Fruit fly (Drosophila melanogaster): ENCODE measurements around the gene pps.

Gene pps

dm6 chr3R:12450713-12451259 lies 37.2 kb downstream of the pps start:
- TF ChIP-seq Rel (GFP tag; optimal IDR thresholded peaks at IDR 0.05) (no peak), Rel (tag; optimal IDR thresholded peaks at IDR 0.05) (peak; percentile 46), Abd-B (GFP tag; optimal IDR thresholded peaks at IDR 0.05) (no peak), Myc (optimal IDR thresholded peaks at IDR 0.05) (no peak), Hr83 (GFP tag; optimal IDR thresholded peaks at IDR 0.05; ENCODE audit: poor library complexity, severe bottlenecking) (no peak), pan (optimal IDR thresholded peaks at IDR 0.05) (no peak), CrebA (GFP tag; optimal IDR thresholded peaks at IDR 0.05; ENCODE audit: borderline replicate concordance) (no peak), sage (GFP tag; optimal IDR thresholded peaks at IDR 0.05) (no peak), HLH106 (tag; optimal IDR thresholded peaks at IDR 0.05) (no peak)

dm6 chr3R:12451376-12451775 lies 37.7 kb downstream of the pps start:
- TF ChIP-seq Mio (GFP tag; optimal IDR thresholded peaks at IDR 0.05) (no peak), brk (GFP tag; optimal IDR thresholded peaks at IDR 0.05) (no peak), jim (GFP tag; optimal IDR thresholded peaks at IDR 0.05) (no peak), psq (GFP tag; optimal IDR thresholded peaks at IDR 0.05) (no peak), HLH106 (tag; optimal IDR thresholded peaks at IDR 0.05) (no peak), CG9705 (GFP tag; optimal IDR thresholded peaks at IDR 0.05) (no peak), sv (GFP tag; optimal IDR thresholded peaks at IDR 0.05) (no peak), Rel (GFP tag; optimal IDR thresholded peaks at IDR 0.05) (no peak), Rel (tag; optimal IDR thresholded peaks at IDR 0.05) (no peak), CG32264 (GFP tag; optimal IDR thresholded peaks at IDR 0.05) (no peak), dsf (GFP tag; optimal IDR thresholded peaks at IDR 0.05; ENCODE audit: borderline replicate concordance) (no peak), OdsH (GFP tag; optimal IDR thresholded peaks at IDR 0.05) (no peak), GATAd (GFP tag; optimal IDR thresholded peaks at IDR 0.05) (no peak)

- TF ChIP-seq lola (GFP tag; optimal IDR thresholded peaks at IDR 0.05) (no peak), Abd-B (GFP tag; optimal IDR thresholded peaks at IDR 0.05) (no peak), CrebA (GFP tag; optimal IDR thresholded peaks at IDR 0.05; ENCODE audit: borderline replicate concordance) (no peak), woc (GFP tag; optimal IDR thresholded peaks at IDR 0.05) (no peak), br (GFP tag; optimal IDR thresholded peaks at IDR 0.05) (no peak), Mio (GFP tag; optimal IDR thresholded peaks at IDR 0.05) (no peak), OdsH (GFP tag; optimal IDR thresholded peaks at IDR 0.05) (no peak)
These were observed 38.4 kb downstream of the pps start, which contains the start of gene CG5509 for dm6 chr3R:12451888-12452514. TSS of gene CG5509 (plus strand) at chr3R:12452464.

dm6 chr3R:12454492-12454891 lies 40.9 kb downstream of the pps start:
- TF ChIP-seq Dfd (GFP tag; optimal IDR thresholded peaks at IDR 0.05), result no peak
- no peak for TF ChIP-seq Abd-B (GFP tag; optimal IDR thresholded peaks at IDR 0.05)
- no peak for TF ChIP-seq CG9705 (GFP tag; optimal IDR thresholded peaks at IDR 0.05)
- no peak for TF ChIP-seq GATAd (GFP tag; optimal IDR thresholded peaks at IDR 0.05)
- TF ChIP-seq jim (GFP tag; optimal IDR thresholded peaks at IDR 0.05), result no peak
- TF ChIP-seq CG32264 (GFP tag; optimal IDR thresholded peaks at IDR 0.05), result no peak
- TF ChIP-seq CrebA (GFP tag; optimal IDR thresholded peaks at IDR 0.05; ENCODE audit: borderline replicate concordance), result no peak
- TF ChIP-seq lola (GFP tag; optimal IDR thresholded peaks at IDR 0.05), result no peak

- no peak for TF ChIP-seq CG32264 (GFP tag; optimal IDR thresholded peaks at IDR 0.05)
- no peak for TF ChIP-seq GATAd (GFP tag; optimal IDR thresholded peaks at IDR 0.05)
- no peak for TF ChIP-seq usp (GFP tag; optimal IDR thresholded peaks at IDR 0.05)
- TF ChIP-seq Hr78 (GFP tag; optimal IDR thresholded peaks at IDR 0.05), result no peak
These were observed 42.8 kb downstream of the pps start, which contains the start of gene trus for dm6 chr3R:12456370-12456940. TSS of gene trus (plus strand) at chr3R:12456573.

dm6 chr3R:12459879-12460522 lies 46.4 kb downstream of the pps start, which contains the start of the genes CG5961 and Polr3C:
TSS of gene CG5961 (minus strand) at chr3R:12460294.
TSS of gene Polr3C (plus strand) at chr3R:12460414.
- TF ChIP-seq psq (GFP tag; optimal IDR thresholded peaks at IDR 0.05), result peak; percentile 91
- no peak for TF ChIP-seq Hr78 (GFP tag; optimal IDR thresholded peaks at IDR 0.05)
- TF ChIP-seq Rel (GFP tag; optimal IDR thresholded peaks at IDR 0.05), result no peak
- peak; percentile 11 for TF ChIP-seq Rel (tag; optimal IDR thresholded peaks at IDR 0.05)
- TF ChIP-seq dl (GFP tag; optimal IDR thresholded peaks at IDR 0.05; ENCODE audit: insufficient read depth in 1 of 2, partially characterized antibody in 2 of 2), result no peak
- no peak for TF ChIP-seq ey (GFP tag; optimal IDR thresholded peaks at IDR 0.05)
- no peak for TF ChIP-seq GATAd (GFP tag; optimal IDR thresholded peaks at IDR 0.05)
- peak; percentile 23 for TF ChIP-seq Myc (optimal IDR thresholded peaks at IDR 0.05)

Measured in whole organism, wandering third instar larva.